Worm (Caenorhabditis elegans) whole organism, L4 larva: ENCODE measurements around the gene gpdh-2.

Experiments used
- skn-1 ChIP-seq: fragments of 150-350 bp; optimal IDR thresholded peaks from 2 replicates; lab custom pipeline; 2014; ENCODE audit warnings: missing biosample characterization, missing genetic modification characterization
- zag-1 ChIP-seq: fragments of 150-350 bp; optimal IDR thresholded peaks from 2 replicates; lab custom pipeline; 2014; ENCODE audit warnings: missing biosample characterization, missing genetic modification characterization

- no peak for TF ChIP-seq skn-1 (tag; lab: Kevin White, UChicago)
- TF ChIP-seq zag-1 (tag; lab: Kevin White, UChicago) = no peak
These were observed 50.8 kb downstream of the gpdh-2 start, which contains the start of gene gtap-2 for ce11 chrIII:9808179-9808578.
